Worm (Caenorhabditis elegans) whole organism, early embryonic: ENCODE measurements around the gene grl-8.

Source experiments
- F13C5.2 ChIP-seq: sonication (generic microtip); optimal IDR thresholded peaks from 2 replicates; lab custom pipeline; 2017; ENCODE audit warnings: mild to moderate bottlenecking, missing genetic modification characterization, inconsistent platforms, missing compliant biosample characterization
- ceh-13 ChIP-seq: fragments of 200-800 bp; sonication (Bioruptor generic); optimal IDR thresholded peaks from 2 replicates; lab custom pipeline; 2018; ENCODE audit warnings: mild to moderate bottlenecking, missing genetic modification characterization, missing compliant biosample characterization
- ets-7 ChIP-seq: sonication (generic microtip); optimal IDR thresholded peaks from 2 replicates; lab custom pipeline; 2016; ENCODE audit warnings: missing genotype, missing genetic modification characterization, missing compliant biosample characterization
- tbx-11 ChIP-seq: fragments of 200-800 bp; sonication (Bioruptor generic); IDR thresholded peaks from 2 replicates; pipeline ENCODE4 v1.3.6; 2022; ENCODE audit warnings: missing genetic modification characterization, missing compliant biosample characterization
- tbx-37 ChIP-seq: fragments of 200-800 bp; sonication (Bioruptor generic); conservative IDR thresholded peaks from 2 replicates; pipeline ENCODE4 v1.3.6; 2022; ENCODE audit warnings: missing genetic modification reagents, missing genetic modification characterization, missing compliant biosample characterization

ce11 chrV:6764972-6765371, 32.1 kb upstream of the grl-8 start, which contains the start of gene bbs-8:
- TF ChIP-seq tbx-37 (GFP tag; lab: Robert Waterston, UW) (no peak), tbx-11 (no peak), F13C5.2 (tag; lab: Kevin White, UChicago) (no peak), ceh-13 (GFP tag; lab: Kevin White, UChicago) (no peak), ets-7 (tag; lab: Kevin White, UChicago) (no peak)
